Worm (Caenorhabditis elegans): Measurements from ENCODE around the gene ZK1321.1.

Gene ZK1321.1

ce11 chrII:9757651-9758282 lies 3.9 kb downstream of the ZK1321.1 start, which contains the start of gene shk-1:
TSS of gene shk-1 (plus strand) at chrII:9758232.
- TF ChIP-seq tra-4 (tag; optimal IDR thresholded peaks at IDR 0.05) (no peak), hnd-1 (tag; optimal IDR thresholded peaks at IDR 0.05) (no peak), sea-1 (GFP tag; conservative IDR thresholded peaks at IDR 0.05) (no peak), scrt-1 (GFP tag; IDR thresholded peaks at IDR 0.05) (no peak), aly-1 (tag; optimal IDR thresholded peaks at IDR 0.05) (no peak), tbx-11 (GFP tag; IDR thresholded peaks at IDR 0.05) (no peak), ama-1 (optimal IDR thresholded peaks at IDR 0.05) (no peak), ceh-13 (GFP tag; optimal IDR thresholded peaks at IDR 0.05) (no peak), tbx-37 (GFP tag; conservative IDR thresholded peaks at IDR 0.05) (no peak), ceh-36 (tag; optimal IDR thresholded peaks at IDR 0.05) (no peak), B0310.2 (tag; optimal IDR thresholded peaks at IDR 0.05) (no peak), hmbx-1 (tag; optimal IDR thresholded peaks at IDR 0.05) (no peak), pes-1 (GFP tag; IDR thresholded peaks at IDR 0.05) (no peak), F13C5.2 (tag; optimal IDR thresholded peaks at IDR 0.05) (no peak), ets-7 (tag; optimal IDR thresholded peaks at IDR 0.05) (no peak), hmg-4 (GFP tag; optimal IDR thresholded peaks at IDR 0.05) (no peak), flt-1 (GFP tag; IDR thresholded peaks at IDR 0.05) (no peak)

DNA sequence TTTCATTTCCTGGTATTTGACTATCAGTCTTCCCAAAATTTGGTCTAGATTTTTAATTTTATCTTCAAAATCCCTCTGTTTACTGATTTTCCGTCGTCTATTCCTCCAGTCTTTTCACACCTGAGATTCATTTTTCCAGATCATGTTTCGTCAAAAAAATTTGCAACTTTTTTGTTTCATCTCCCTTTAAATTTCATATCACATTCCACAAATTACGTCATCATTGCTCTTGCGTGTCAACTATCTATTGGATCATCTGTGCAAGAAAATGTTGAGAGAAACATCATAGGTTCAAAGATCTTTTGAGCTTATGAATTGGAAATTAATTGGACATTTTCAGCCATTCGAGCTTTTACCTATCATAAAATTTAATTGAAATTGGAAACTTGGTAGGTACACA lies 5.6 kb downstream of the ZK1321.1 start:
- no peak for TF ChIP-seq tbx-37 (GFP tag; conservative IDR thresholded peaks at IDR 0.05)
- no peak for TF ChIP-seq tra-4 (tag; optimal IDR thresholded peaks at IDR 0.05)
- no peak for TF ChIP-seq ceh-13 (GFP tag; optimal IDR thresholded peaks at IDR 0.05)
- no peak for TF ChIP-seq ets-7 (tag; optimal IDR thresholded peaks at IDR 0.05)
- TF ChIP-seq flt-1 (GFP tag; IDR thresholded peaks at IDR 0.05) = no peak
- TF ChIP-seq tbx-11 (GFP tag; IDR thresholded peaks at IDR 0.05) = no peak
- no peak for TF ChIP-seq pes-1 (GFP tag; IDR thresholded peaks at IDR 0.05)
- TF ChIP-seq hmg-4 (GFP tag; optimal IDR thresholded peaks at IDR 0.05) = no peak
- TF ChIP-seq hnd-1 (tag; optimal IDR thresholded peaks at IDR 0.05) = no peak
- TF ChIP-seq F13C5.2 (tag; optimal IDR thresholded peaks at IDR 0.05) = no peak
- TF ChIP-seq scrt-1 (GFP tag; IDR thresholded peaks at IDR 0.05) = no peak
- TF ChIP-seq ceh-36 (tag; optimal IDR thresholded peaks at IDR 0.05) = no peak
- no peak for TF ChIP-seq hmbx-1 (tag; optimal IDR thresholded peaks at IDR 0.05)
- TF ChIP-seq B0310.2 (tag; optimal IDR thresholded peaks at IDR 0.05) = no peak
- no peak for TF ChIP-seq aly-1 (tag; optimal IDR thresholded peaks at IDR 0.05)
- TF ChIP-seq ama-1 (optimal IDR thresholded peaks at IDR 0.05) = no peak
- no peak for TF ChIP-seq sea-1 (GFP tag; conservative IDR thresholded peaks at IDR 0.05)

DNA sequence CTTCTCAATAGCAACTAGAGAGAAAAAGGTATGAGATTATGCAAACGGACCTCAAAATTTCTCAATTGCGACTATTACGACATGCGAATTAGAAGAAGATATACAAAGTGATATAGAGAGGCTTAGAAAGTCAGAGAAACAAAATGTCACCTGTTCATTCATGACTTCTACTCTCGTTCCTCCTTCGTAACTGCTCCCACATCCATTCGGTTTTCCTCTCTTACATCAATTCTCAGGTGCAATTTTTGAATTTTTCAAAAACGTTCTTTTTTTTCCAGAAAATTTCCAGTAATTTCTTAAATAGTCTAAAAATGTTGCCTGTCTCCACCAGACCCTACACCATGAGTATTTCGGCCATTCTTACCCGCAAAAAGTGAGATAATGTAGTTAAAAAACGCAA lies 10.9 kb downstream of the ZK1321.1 start:
- TF ChIP-seq hmg-4 (GFP tag; optimal IDR thresholded peaks at IDR 0.05) (no peak), ets-7 (tag; optimal IDR thresholded peaks at IDR 0.05) (no peak), pes-1 (GFP tag; IDR thresholded peaks at IDR 0.05) (no peak), aly-1 (tag; optimal IDR thresholded peaks at IDR 0.05) (no peak), ceh-13 (GFP tag; optimal IDR thresholded peaks at IDR 0.05) (no peak), ama-1 (optimal IDR thresholded peaks at IDR 0.05) (no peak), ceh-36 (tag; optimal IDR thresholded peaks at IDR 0.05) (no peak)

ce11 chrII:9769797-9770520 lies 16.1 kb downstream of the ZK1321.1 start, which contains the start of gene aqp-10:
TSS of gene aqp-10 (minus strand) at chrII:9769847.
- TF ChIP-seq ets-7 (tag; optimal IDR thresholded peaks at IDR 0.05) = no peak
- TF ChIP-seq ama-1 (optimal IDR thresholded peaks at IDR 0.05) = no peak
- no peak for TF ChIP-seq ceh-13 (GFP tag; optimal IDR thresholded peaks at IDR 0.05)
- TF ChIP-seq tra-4 (tag; optimal IDR thresholded peaks at IDR 0.05) = no peak
- no peak for TF ChIP-seq tbx-37 (GFP tag; conservative IDR thresholded peaks at IDR 0.05)
- TF ChIP-seq aly-1 (tag; optimal IDR thresholded peaks at IDR 0.05) = no peak
- no peak for TF ChIP-seq tbx-11 (GFP tag; IDR thresholded peaks at IDR 0.05)
- TF ChIP-seq hmg-4 (GFP tag; optimal IDR thresholded peaks at IDR 0.05) = no peak
- TF ChIP-seq hnd-1 (tag; optimal IDR thresholded peaks at IDR 0.05) = no peak
- TF ChIP-seq flt-1 (GFP tag; IDR thresholded peaks at IDR 0.05) = no peak

- TF ChIP-seq ama-1 (optimal IDR thresholded peaks at IDR 0.05) = no peak
- no peak for TF ChIP-seq hmg-4 (GFP tag; optimal IDR thresholded peaks at IDR 0.05)
- TF ChIP-seq hmbx-1 (tag; optimal IDR thresholded peaks at IDR 0.05) = no peak
- no peak for TF ChIP-seq ceh-36 (tag; optimal IDR thresholded peaks at IDR 0.05)
- TF ChIP-seq F13C5.2 (tag; optimal IDR thresholded peaks at IDR 0.05) = no peak
- no peak for TF ChIP-seq tbx-11 (GFP tag; IDR thresholded peaks at IDR 0.05)
- TF ChIP-seq ets-7 (tag; optimal IDR thresholded peaks at IDR 0.05) = no peak
- TF ChIP-seq aly-1 (tag; optimal IDR thresholded peaks at IDR 0.05) = no peak
- no peak for TF ChIP-seq ceh-13 (GFP tag; optimal IDR thresholded peaks at IDR 0.05)
- TF ChIP-seq B0310.2 (tag; optimal IDR thresholded peaks at IDR 0.05) = no peak
- TF ChIP-seq tbx-37 (GFP tag; conservative IDR thresholded peaks at IDR 0.05) = no peak
- no peak for TF ChIP-seq flt-1 (GFP tag; IDR thresholded peaks at IDR 0.05)
- TF ChIP-seq hnd-1 (tag; optimal IDR thresholded peaks at IDR 0.05) = no peak
- TF ChIP-seq sea-1 (GFP tag; conservative IDR thresholded peaks at IDR 0.05) = no peak
- no peak for TF ChIP-seq pes-1 (GFP tag; IDR thresholded peaks at IDR 0.05)
- TF ChIP-seq scrt-1 (GFP tag; IDR thresholded peaks at IDR 0.05) = no peak
- TF ChIP-seq tra-4 (tag; optimal IDR thresholded peaks at IDR 0.05) = no peak
These were observed 20.2 kb downstream of the ZK1321.1 start, which contains the start of gene ZK1321.4 for ce11 chrII:9773892-9774581. TSS of gene ZK1321.4 (minus strand) at chrII:9773942.

- peak; percentile 67 for TF ChIP-seq hmbx-1 (tag; optimal IDR thresholded peaks at IDR 0.05)
- TF ChIP-seq aly-1 (tag; optimal IDR thresholded peaks at IDR 0.05) = peak; percentile 87
- TF ChIP-seq hnd-1 (tag; optimal IDR thresholded peaks at IDR 0.05) = peak; percentile 60
- peak; percentile 60 for TF ChIP-seq ets-7 (tag; optimal IDR thresholded peaks at IDR 0.05)
- TF ChIP-seq tra-4 (tag; optimal IDR thresholded peaks at IDR 0.05) = peak; percentile 56
- peak; percentile 68 for TF ChIP-seq ceh-36 (tag; optimal IDR thresholded peaks at IDR 0.05)
- TF ChIP-seq hmg-4 (GFP tag; optimal IDR thresholded peaks at IDR 0.05) = no peak
- peak; percentile 87 for TF ChIP-seq tbx-37 (GFP tag; conservative IDR thresholded peaks at IDR 0.05)
- peak; percentile 91 for TF ChIP-seq pes-1 (GFP tag; IDR thresholded peaks at IDR 0.05)
- peak; percentile 92 for TF ChIP-seq scrt-1 (GFP tag; IDR thresholded peaks at IDR 0.05)
- peak; percentile 79 for TF ChIP-seq ceh-13 (GFP tag; optimal IDR thresholded peaks at IDR 0.05)
- TF ChIP-seq ama-1 (optimal IDR thresholded peaks at IDR 0.05) = no peak
- peak; percentile 86 for TF ChIP-seq F13C5.2 (tag; optimal IDR thresholded peaks at IDR 0.05)
- TF ChIP-seq B0310.2 (tag; optimal IDR thresholded peaks at IDR 0.05) = peak; percentile 71
- TF ChIP-seq sea-1 (GFP tag; conservative IDR thresholded peaks at IDR 0.05) = peak; percentile 92
- TF ChIP-seq tbx-11 (GFP tag; IDR thresholded peaks at IDR 0.05) = peak; percentile 90
- peak; percentile 87 for TF ChIP-seq flt-1 (GFP tag; IDR thresholded peaks at IDR 0.05)
These were observed 20.8 kb downstream of the ZK1321.1 start for ce11 chrII:9774653-9775052.

Measured in whole organism, early embryonic.